Worm (Caenorhabditis elegans) whole organism, young adult: ENCODE data around the gene C29F9.9.

ENCODE experiments used
- B0336.3 ChIP-seq: fragments of 200-800 bp; sonication (Bioruptor generic); IDR thresholded peaks from 2 replicates; pipeline ENCODE4 v1.3.6; 2022; ENCODE audit warnings: missing genetic modification characterization, missing compliant biosample characterization
- F10E7.11 ChIP-seq: sonication (generic microtip); optimal IDR thresholded peaks from 2 replicates; lab custom pipeline; 2017; ENCODE audit warnings: mild to moderate bottlenecking, missing genetic modification characterization, moderate library complexity, missing compliant biosample characterization
- F49E8.2 ChIP-seq: sonication (generic microtip); optimal IDR thresholded peaks from 3 replicates; lab custom pipeline; 2017; ENCODE audit warnings: missing genetic modification characterization, mild to moderate bottlenecking, missing compliant biosample characterization, antibody characterized with exemption, moderate library complexity; ENCODE audit not compliant: insufficient read depth
- Y56A3A.18 ChIP-seq: fragments of 200-800 bp; sonication (Bioruptor generic); IDR thresholded peaks from 2 replicates; pipeline ENCODE4 v1.3.6; 2022; ENCODE audit warnings: missing genetic modification reagents, missing genetic modification characterization, missing compliant biosample characterization
- ceh-27 ChIP-seq: fragments of 200-800 bp; sonication (Bioruptor generic); optimal IDR thresholded peaks from 2 replicates; lab custom pipeline; 2018; ENCODE audit warnings: mild to moderate bottlenecking, missing genetic modification characterization, moderate library complexity, missing compliant biosample characterization
- ets-4 ChIP-seq: fragments of 200-800 bp; sonication (Bioruptor generic); optimal IDR thresholded peaks from 2 replicates; lab custom pipeline; 2018; ENCODE audit warnings: mild to moderate bottlenecking, missing genetic modification characterization, missing compliant biosample characterization
- nfya-1 ChIP-seq: sonication (generic microtip); optimal IDR thresholded peaks from 2 replicates; lab custom pipeline; 2017; ENCODE audit warnings: antibody characterized with exemption, missing compliant biosample characterization, missing genetic modification characterization, borderline replicate concordance; ENCODE audit not compliant: insufficient read depth
- nfyb-1 ChIP-seq: fragments of 200-800 bp; sonication (Bioruptor generic); IDR thresholded peaks from 2 replicates; pipeline ENCODE4 v1.3.6; 2022; ENCODE audit warnings: missing genetic modification reagents, missing genetic modification characterization, missing compliant biosample characterization
- pha-4 ChIP-seq: fragments of 150-350 bp; sonication (generic microtip); optimal IDR thresholded peaks from 2 replicates; lab custom pipeline; 2014; ENCODE audit warnings: missing biosample characterization, missing genetic modification reagents, missing genetic modification characterization
- repo-1 ChIP-seq: sonication (generic microtip); optimal IDR thresholded peaks from 2 replicates; lab custom pipeline; 2017; ENCODE audit warnings: mild to moderate bottlenecking, missing genetic modification characterization, missing compliant biosample characterization
- sea-2 ChIP-seq: fragments of 200-800 bp; sonication (Bioruptor generic); IDR thresholded peaks from 2 replicates; pipeline ENCODE4 v1.3.6; 2022; ENCODE audit warnings: missing genetic modification characterization, missing compliant biosample characterization
- snpc-4 ChIP-seq, 5 experiments: fragments of 150-350 bp in 1 of 5; sonication (generic microtip) in 4 of 5; optimal IDR thresholded peaks; 2 replicates each; lab custom pipeline; 2014 to 2018; ENCODE audit warnings: missing genetic modification characterization in 5 of 5, missing biosample characterization in 3 of 5, antibody characterized with exemption in 2 of 5, mild to moderate bottlenecking in 2 of 5, missing compliant biosample characterization in 2 of 5, missing genotype in 2 of 5, moderate library complexity in 2 of 5, missing genetic modification reagents in 1 of 5
- xnd-1 ChIP-seq: sonication (generic microtip); optimal IDR thresholded peaks from 2 replicates; lab custom pipeline; 2016; ENCODE audit warnings: missing genotype, missing genetic modification reagents, missing genetic modification characterization, missing compliant biosample characterization

ce11 chrIII:124478-124877 lies 25.8 kb upstream of the C29F9.9 start, which contains the start of gene pals-23:
- TF ChIP-seq B0336.3 (GFP tag; lab: Robert Waterston, UW) (no peak), pha-4 (tag; lab: Kevin White, UChicago) (no peak), repo-1 (tag; lab: Kevin White, UChicago) (no peak), ceh-27 (no peak), F49E8.2 (tag; lab: Kevin White, UChicago) (no peak), ets-4 (no peak), nfya-1 (tag; lab: Kevin White, UChicago) (no peak), Y56A3A.18 (GFP tag; lab: Robert Waterston, UW) (no peak), xnd-1 (no peak), sea-2 (no peak), nfyb-1 (no peak), snpc-4 (GFP tag; optimal IDR thresholded peaks at IDR 0.05; lab: Kevin White, UChicago) (no peak), snpc-4 (tag; optimal IDR thresholded peaks at IDR 0.05; lab: Kevin White, UChicago) (no peak), F10E7.11 (tag; lab: Kevin White, UChicago) (no peak)
